Worm (Caenorhabditis elegans): ENCODE results near the gene C29E4.14.

DNA sequence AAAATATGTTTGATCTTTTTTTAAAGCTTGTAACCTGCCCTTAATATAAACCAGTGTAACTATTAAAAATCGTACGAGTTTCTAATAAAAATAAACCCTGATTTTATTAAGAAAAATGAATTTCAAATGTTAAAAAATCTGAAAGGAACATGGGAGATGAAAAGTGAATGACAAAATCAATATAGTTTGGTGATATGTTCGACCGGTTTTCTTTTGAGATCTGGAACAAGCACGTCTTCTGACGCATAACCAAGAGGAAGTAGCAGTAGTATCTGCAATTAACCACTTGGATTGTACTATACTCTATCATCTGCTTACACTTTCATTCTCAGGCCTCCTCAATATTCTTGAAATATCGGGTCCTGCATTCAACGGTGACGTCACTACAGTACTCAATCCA, 42.8 kb upstream of the C29E4.14 start:
- TF ChIP-seq hlh-30 (tag; optimal IDR thresholded peaks at IDR 0.05; ENCODE audit: insufficient read depth): no peak
- TF ChIP-seq rbr-2 (tag; optimal IDR thresholded peaks at IDR 0.05): no peak
- TF ChIP-seq tra-1 (GFP tag; IDR thresholded peaks at IDR 0.05): no peak
- TF ChIP-seq lin-29 (GFP tag; IDR thresholded peaks at IDR 0.05): no peak
- no peak for TF ChIP-seq nhr-76 (tag; optimal IDR thresholded peaks at IDR 0.05)
- no peak for TF ChIP-seq ceh-44 (GFP tag; IDR thresholded peaks at IDR 0.05)
